Worm (Caenorhabditis elegans): ENCODE data around the gene C49F5.6.

Gene C49F5.6

ce11 chrX:12001600-12001999 lies 13.5 kb downstream of the C49F5.6 start:
- TF ChIP-seq daf-12 (tag; optimal IDR thresholded peaks at IDR 0.05) (no peak), unc-39 (tag; optimal IDR thresholded peaks at IDR 0.05) (no peak), egl-27 (tag; optimal IDR thresholded peaks at IDR 0.05) (no peak), elt-1 (tag; optimal IDR thresholded peaks at IDR 0.05) (no peak), elt-2 (tag; optimal IDR thresholded peaks at IDR 0.05) (peak; percentile 67), pqm-1 (tag; optimal IDR thresholded peaks at IDR 0.05) (peak; percentile 2), mml-1 (tag; optimal IDR thresholded peaks at IDR 0.05) (no peak), nhr-67 (tag; optimal IDR thresholded peaks at IDR 0.05) (no peak), nhr-43 (tag; optimal IDR thresholded peaks at IDR 0.05; ENCODE audit: poor library complexity, severe bottlenecking) (no peak), sea-2 (GFP tag; optimal IDR thresholded peaks at IDR 0.05) (no peak), unc-62 (GFP tag; optimal IDR thresholded peaks at IDR 0.05) (no peak)

ce11 chrX:12003969-12004368 lies 15.9 kb downstream of the C49F5.6 start:
- TF ChIP-seq pqm-1 (tag; optimal IDR thresholded peaks at IDR 0.05): peak; percentile 2
- TF ChIP-seq elt-2 (tag; optimal IDR thresholded peaks at IDR 0.05): peak; percentile 35
- no peak for TF ChIP-seq mml-1 (tag; optimal IDR thresholded peaks at IDR 0.05)
- TF ChIP-seq ceh-9 (tag; optimal IDR thresholded peaks at IDR 0.05): no peak
- no peak for TF ChIP-seq nhr-28 (tag; optimal IDR thresholded peaks at IDR 0.05)
- TF ChIP-seq egl-5 (tag; optimal IDR thresholded peaks at IDR 0.05): no peak

- no peak for TF ChIP-seq mdl-1 (tag; optimal IDR thresholded peaks at IDR 0.05)
- TF ChIP-seq ceh-9 (tag; optimal IDR thresholded peaks at IDR 0.05): no peak
- no peak for TF ChIP-seq ama-1 (optimal IDR thresholded peaks at IDR 0.05)
- peak; percentile 1 for TF ChIP-seq jun-1 (tag; optimal IDR thresholded peaks at IDR 0.05)
- peak; percentile 70 for TF ChIP-seq elt-2 (tag; optimal IDR thresholded peaks at IDR 0.05)
- TF ChIP-seq ZK546.5 (tag; optimal IDR thresholded peaks at IDR 0.05): no peak
- TF ChIP-seq lin-15B (tag; optimal IDR thresholded peaks at IDR 0.05): no peak
- TF ChIP-seq nhr-77 (tag; optimal IDR thresholded peaks at IDR 0.05): no peak
- TF ChIP-seq ceh-16 (tag; optimal IDR thresholded peaks at IDR 0.05): no peak
- TF ChIP-seq daf-12 (tag; optimal IDR thresholded peaks at IDR 0.05): no peak
- peak; percentile 40 for TF ChIP-seq pqm-1 (tag; optimal IDR thresholded peaks at IDR 0.05)
- no peak for TF ChIP-seq lin-39 (tag; optimal IDR thresholded peaks at IDR 0.05)
- no peak for TF ChIP-seq nhr-43 (tag; optimal IDR thresholded peaks at IDR 0.05; ENCODE audit: poor library complexity, severe bottlenecking)
- TF ChIP-seq nhr-237 (tag; optimal IDR thresholded peaks at IDR 0.05): no peak
- TF ChIP-seq elt-3 (tag; optimal IDR thresholded peaks at IDR 0.05): no peak
- no peak for TF ChIP-seq egl-27 (tag; optimal IDR thresholded peaks at IDR 0.05)
- no peak for TF ChIP-seq fkh-2 (tag; optimal IDR thresholded peaks at IDR 0.05)
Measured at ce11 chrX:12004925-12005324, 16.8 kb downstream of the C49F5.6 start.

ce11 chrX:12005499-12005959 lies 17.4 kb downstream of the C49F5.6 start, which contains the start of gene sma-5:
sma-5 (minus strand) TSS chrX:12005549.
- no peak for TF ChIP-seq R02D3.7 (tag; optimal IDR thresholded peaks at IDR 0.05)
- no peak for TF ChIP-seq ztf-11 (tag; optimal IDR thresholded peaks at IDR 0.05)
- no peak for TF ChIP-seq ceh-9 (tag; optimal IDR thresholded peaks at IDR 0.05)
- TF ChIP-seq nhr-43 (tag; optimal IDR thresholded peaks at IDR 0.05; ENCODE audit: poor library complexity, severe bottlenecking): no peak
- no peak for TF ChIP-seq nhr-25 (tag; optimal IDR thresholded peaks at IDR 0.05)
- no peak for TF ChIP-seq nhr-11 (tag; optimal IDR thresholded peaks at IDR 0.05)
- no peak for TF ChIP-seq pqm-1 (tag; optimal IDR thresholded peaks at IDR 0.05)
- no peak for TF ChIP-seq nhr-237 (tag; optimal IDR thresholded peaks at IDR 0.05)
- no peak for TF ChIP-seq skn-1 (tag; optimal IDR thresholded peaks at IDR 0.05)
- no peak for TF ChIP-seq nhr-28 (tag; optimal IDR thresholded peaks at IDR 0.05)
- no peak for TF ChIP-seq nhr-12 (tag; optimal IDR thresholded peaks at IDR 0.05)
- TF ChIP-seq snpc-4 (tag; optimal IDR thresholded peaks at IDR 0.05): no peak
- TF ChIP-seq egl-27 (tag; optimal IDR thresholded peaks at IDR 0.05): no peak
- no peak for TF ChIP-seq lsy-12 (tag; optimal IDR thresholded peaks at IDR 0.05)
- TF ChIP-seq pha-4 (tag; optimal IDR thresholded peaks at IDR 0.05): no peak
- no peak for TF ChIP-seq ama-1 (optimal IDR thresholded peaks at IDR 0.05)
- TF ChIP-seq egl-5 (tag; optimal IDR thresholded peaks at IDR 0.05): no peak
- TF ChIP-seq tbx-2 (tag; optimal IDR thresholded peaks at IDR 0.05): no peak
- no peak for TF ChIP-seq ceh-28 (tag; optimal IDR thresholded peaks at IDR 0.05)
- TF ChIP-seq zag-1 (tag; optimal IDR thresholded peaks at IDR 0.05): no peak
